Worm (Caenorhabditis elegans): ENCODE results near the gene srbc-79.

DNA sequence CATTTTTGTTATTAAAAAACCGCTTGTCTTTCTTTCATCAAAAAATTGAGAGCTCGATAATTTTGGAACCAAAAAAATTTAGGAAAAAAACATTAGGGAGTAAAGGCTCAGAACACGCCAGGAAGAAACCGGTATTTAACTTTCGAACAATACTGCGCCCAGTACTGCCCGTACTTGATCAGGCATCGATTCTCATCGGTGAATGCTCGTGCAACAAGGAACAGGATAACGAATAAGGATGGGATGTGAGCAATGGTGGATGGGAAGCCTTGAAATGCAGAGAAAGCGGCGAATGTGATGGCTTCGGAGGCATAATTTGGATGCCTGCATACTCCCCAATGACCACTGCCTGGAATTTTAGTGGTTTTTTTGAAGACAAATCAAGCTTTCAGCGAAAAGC, 11.5 kb downstream of the srbc-79 start:
- no peak for TF ChIP-seq hmbx-1 (tag; optimal IDR thresholded peaks at IDR 0.05)
- no peak for TF ChIP-seq pes-1 (GFP tag; IDR thresholded peaks at IDR 0.05)
- TF ChIP-seq ama-1 (optimal IDR thresholded peaks at IDR 0.05), result no peak
- no peak for TF ChIP-seq tra-4 (tag; optimal IDR thresholded peaks at IDR 0.05)
- TF ChIP-seq ets-7 (tag; optimal IDR thresholded peaks at IDR 0.05), result no peak

All from whole organism, early embryonic.